Worm (Caenorhabditis elegans) whole organism, dauer: Measurements from ENCODE around the gene srh-100.

Experiments
- unc-62 ChIP-seq: sonication (generic microtip); optimal IDR thresholded peaks from 2 replicates; lab custom pipeline; 2017; ENCODE audit warnings: missing biosample characterization, missing genetic modification reagents, missing genetic modification characterization

srh-100 gene

DNA sequence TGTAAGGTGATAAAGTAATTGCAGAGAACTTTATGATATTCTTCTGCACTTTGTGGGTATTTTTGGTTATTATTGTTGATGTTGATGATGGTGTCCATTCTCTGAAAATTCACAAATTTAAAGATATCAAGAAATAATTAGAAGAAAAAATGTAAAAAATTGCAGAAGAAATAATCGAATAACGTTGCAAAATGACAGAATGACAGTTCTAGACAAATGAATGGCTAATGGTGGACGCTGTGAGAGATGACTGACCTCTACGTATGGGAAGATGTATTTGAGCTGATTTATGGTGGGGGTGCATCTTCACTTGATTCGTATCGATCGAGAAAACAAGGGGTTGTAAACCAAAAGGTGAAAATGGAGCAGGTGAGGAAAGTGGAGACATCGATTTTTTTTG lies 41.0 kb downstream of the srh-100 start, which contains the start of gene sea-1:
Gene sea-1, minus strand, starts transcription at position 101 of the 400 bp plus-strand sequence.
- TF ChIP-seq unc-62 (GFP tag; lab: Kevin White, UChicago): no peak

DNA sequence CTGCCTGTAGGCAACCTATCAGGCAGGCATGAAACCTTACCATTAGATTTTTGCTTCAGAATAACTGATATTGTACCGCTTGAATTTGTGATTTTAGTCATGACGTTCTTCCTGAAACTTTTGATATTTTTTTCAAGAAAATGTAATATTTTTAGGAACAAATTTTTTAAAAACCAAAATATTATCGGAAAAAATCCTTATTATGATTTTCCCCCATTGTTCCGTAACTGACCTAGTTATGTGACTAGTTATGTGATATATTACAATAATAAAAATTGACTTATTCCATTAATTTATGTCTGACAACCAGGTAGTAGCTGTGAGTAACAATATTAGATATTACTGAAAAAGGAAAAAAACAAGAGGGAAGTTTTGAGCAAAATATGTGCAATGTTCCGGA lies 43.5 kb downstream of the srh-100 start, which contains the start of gene srx-98:
Gene srx-98, minus strand, starts transcription at position 101 of the 400 bp plus-strand sequence.
- TF ChIP-seq unc-62 (GFP tag; lab: Kevin White, UChicago): no peak

DNA sequence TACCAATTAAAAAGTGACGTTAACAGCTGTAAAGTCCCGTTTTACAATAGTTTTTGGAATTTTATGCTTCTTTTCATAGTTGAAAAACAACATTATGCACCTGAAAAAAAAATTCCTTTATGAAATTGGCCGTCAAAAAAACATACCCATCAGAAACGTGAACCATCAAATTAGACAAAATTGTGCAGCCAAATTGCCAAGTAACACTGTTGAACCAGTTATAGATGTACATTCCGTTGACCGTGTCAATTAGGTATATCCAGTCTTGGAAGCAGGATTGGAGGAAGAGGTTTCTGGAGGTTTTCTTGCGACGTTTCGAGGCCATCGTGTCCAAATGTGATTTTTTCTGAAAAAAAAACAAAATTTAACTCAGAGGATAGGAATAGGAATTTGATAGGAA lies 45.2 kb downstream of the srh-100 start, which contains the start of gene srx-97:
Gene srx-97, minus strand, starts transcription at position 101 of the 400 bp plus-strand sequence.
- TF ChIP-seq unc-62 (GFP tag; lab: Kevin White, UChicago): no peak

DNA sequence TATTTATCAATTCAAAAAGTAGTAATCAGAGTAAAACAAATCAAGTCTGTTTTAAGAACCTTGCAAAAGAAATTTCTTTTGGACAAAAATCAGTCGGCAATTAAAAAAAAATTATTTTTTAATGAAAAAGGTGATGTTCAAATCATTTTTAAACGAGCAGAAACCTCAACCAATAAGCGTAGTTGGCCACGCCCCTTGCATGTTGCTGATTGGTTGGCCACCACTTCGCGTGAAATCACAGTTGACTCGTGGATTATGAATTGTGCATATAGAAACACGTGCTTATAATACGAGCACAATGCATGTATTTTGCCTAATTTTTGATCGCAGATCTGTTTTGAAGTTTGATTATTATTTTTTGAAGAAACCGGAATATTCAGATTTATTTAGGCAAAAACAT lies 49.3 kb downstream of the srh-100 start:
- TF ChIP-seq unc-62 (GFP tag; lab: Kevin White, UChicago): no peak

DNA sequence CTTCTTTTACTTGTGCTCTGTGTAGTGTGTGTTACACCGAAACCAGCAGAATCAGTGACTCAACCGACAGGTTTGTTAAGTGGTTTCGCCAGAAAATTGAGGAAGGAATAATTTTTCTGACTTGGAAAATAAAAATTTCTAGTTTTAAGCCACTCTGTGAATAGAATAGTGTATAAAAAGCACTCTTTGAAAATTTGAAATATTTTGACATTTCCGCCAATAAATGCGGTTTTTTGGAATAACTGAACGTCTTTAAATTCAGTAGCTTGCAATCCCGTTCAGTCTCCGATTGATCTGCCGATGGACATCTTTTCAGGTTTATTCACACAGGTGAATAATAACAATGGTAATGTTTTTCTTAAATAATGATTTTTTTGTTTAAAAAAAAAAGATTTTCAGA lies 50.0 kb downstream of the srh-100 start, which contains the start of gene F19B10.3:
Gene F19B10.3, plus strand, starts transcription at position 301 of the 400 bp plus-strand sequence.
- TF ChIP-seq unc-62 (GFP tag; lab: Kevin White, UChicago): no peak

DNA sequence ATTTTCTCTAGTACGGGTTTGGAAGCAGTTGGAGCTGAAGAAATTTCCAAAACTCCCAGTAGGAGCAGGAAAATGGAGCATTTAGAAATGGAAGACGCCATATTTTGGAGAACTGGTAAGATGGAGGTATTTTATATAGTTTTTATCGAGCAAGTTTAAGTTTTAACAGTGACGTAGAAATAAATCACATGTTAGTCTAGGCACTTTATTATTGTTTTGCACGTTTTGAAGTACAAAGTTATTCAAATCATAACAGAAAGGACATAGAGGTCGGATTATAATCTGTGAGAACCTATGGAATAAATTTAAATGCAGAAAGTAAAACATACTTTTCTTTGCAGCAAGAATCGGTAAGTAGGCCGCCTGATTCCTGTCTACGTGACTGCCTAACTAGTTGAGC lies 50.7 kb downstream of the srh-100 start, which contains the start of gene F19B10.6:
Gene F19B10.6, minus strand, starts transcription at position 101 of the 400 bp plus-strand sequence.
- no peak for TF ChIP-seq unc-62 (GFP tag; lab: Kevin White, UChicago)
